Worm (Caenorhabditis elegans): ENCODE data around the gene Y38A10A.2.

Y38A10A.2 gene

ce11 chrV:6034714-6035113, 28.5 kb downstream of the Y38A10A.2 start, which contains the start of gene dhs-17:
Gene dhs-17, minus strand, starts transcription at chrV:6034814.
- TF ChIP-seq hlh-6 (tag; optimal IDR thresholded peaks at IDR 0.05) (no peak), C38D4.7 (GFP tag; optimal IDR thresholded peaks at IDR 0.05) (no peak), unc-3 (GFP tag; conservative IDR thresholded peaks at IDR 0.05) (no peak), unc-3 (tag; optimal IDR thresholded peaks at IDR 0.05) (no peak), ceh-34 (tag; optimal IDR thresholded peaks at IDR 0.05) (no peak), ceh-48 (tag; optimal IDR thresholded peaks at IDR 0.05) (no peak), nfya-1 (tag; optimal IDR thresholded peaks at IDR 0.05) (no peak), hlh-13 (GFP tag; optimal IDR thresholded peaks at IDR 0.05) (no peak), rnt-1 (tag; optimal IDR thresholded peaks at IDR 0.05) (no peak), zip-5 (tag; optimal IDR thresholded peaks at IDR 0.05) (no peak), sox-4 (tag; optimal IDR thresholded peaks at IDR 0.05) (no peak), hlh-8 (tag; optimal IDR thresholded peaks at IDR 0.05) (no peak), K02D7.2 (tag; optimal IDR thresholded peaks at IDR 0.05) (no peak), ceh-45 (GFP tag; IDR thresholded peaks at IDR 0.05) (no peak), lin-11 (tag; optimal IDR thresholded peaks at IDR 0.05) (no peak), pha-2 (tag; optimal IDR thresholded peaks at IDR 0.05) (no peak)

- peak; percentile 29 for TF ChIP-seq unc-42 (tag; optimal IDR thresholded peaks at IDR 0.05)
- no peak for TF ChIP-seq fax-1 (tag; optimal IDR thresholded peaks at IDR 0.05)
These were observed 29.7 kb downstream of the Y38A10A.2 start for ce11 chrV:6033512-6033911.

ce11 chrV:6031585-6031984, 31.6 kb downstream of the Y38A10A.2 start:
- TF ChIP-seq fkh-6 (tag; optimal IDR thresholded peaks at IDR 0.05), result no peak
- no peak for TF ChIP-seq ets-4 (tag; optimal IDR thresholded peaks at IDR 0.05)
- no peak for TF ChIP-seq ceh-24 (tag; optimal IDR thresholded peaks at IDR 0.05)
- TF ChIP-seq unc-86 (tag; optimal IDR thresholded peaks at IDR 0.05), result no peak
- TF ChIP-seq zip-5 (tag; optimal IDR thresholded peaks at IDR 0.05), result no peak

- TF ChIP-seq pros-1 (tag; optimal IDR thresholded peaks at IDR 0.05) (no peak), madf-2 (tag; optimal IDR thresholded peaks at IDR 0.05) (no peak), C08G9.2 (tag; optimal IDR thresholded peaks at IDR 0.05) (peak; percentile 32), ceh-14 (tag; optimal IDR thresholded peaks at IDR 0.05) (no peak), elt-4 (tag; optimal IDR thresholded peaks at IDR 0.05) (no peak), ets-4 (tag; optimal IDR thresholded peaks at IDR 0.05) (no peak), ceh-18 (tag; optimal IDR thresholded peaks at IDR 0.05) (peak; percentile 78), unc-55 (GFP tag; optimal IDR thresholded peaks at IDR 0.05) (peak; percentile 68), pat-9 (tag; optimal IDR thresholded peaks at IDR 0.05) (no peak), ceh-6 (GFP tag; optimal IDR thresholded peaks at IDR 0.05) (no peak), tbx-2 (tag; optimal IDR thresholded peaks at IDR 0.05) (peak; percentile 22), nfya-1 (tag; optimal IDR thresholded peaks at IDR 0.05) (peak; percentile 10), syd-9 (tag; optimal IDR thresholded peaks at IDR 0.05) (peak; percentile 36), nhr-232 (tag; optimal IDR thresholded peaks at IDR 0.05) (no peak), lim-6 (tag; optimal IDR thresholded peaks at IDR 0.05) (no peak), ceh-31 (tag; optimal IDR thresholded peaks at IDR 0.05) (peak; percentile 30), unc-86 (tag; optimal IDR thresholded peaks at IDR 0.05) (no peak), ceh-45 (GFP tag; IDR thresholded peaks at IDR 0.05) (no peak), unc-42 (tag; optimal IDR thresholded peaks at IDR 0.05) (peak; percentile 24), K09A11.1 (tag; optimal IDR thresholded peaks at IDR 0.05; ENCODE audit: insufficient read depth) (no peak), ceh-34 (tag; optimal IDR thresholded peaks at IDR 0.05) (peak; percentile 70), ceh-48 (tag; optimal IDR thresholded peaks at IDR 0.05) (no peak), rnt-1 (tag; optimal IDR thresholded peaks at IDR 0.05) (peak; percentile 68), dmd-4 (tag; optimal IDR thresholded peaks at IDR 0.05; ENCODE audit: borderline replicate concordance) (no peak)
These were observed 32.7 kb downstream of the Y38A10A.2 start for ce11 chrV:6030559-6030975.

Measured in whole organism, late embryonic.